Fruit fly (Drosophila melanogaster) whole organism, embryonic: ENCODE results near the gene Vps26.
A peak's percentile ranks its signal among the peaks of the same experiment; 100 is the strongest.

Experiments
- BEAF-32 ChIP-seq: fragments of 200-800 bp; sonication (Bioruptor generic); optimal IDR thresholded peaks from 3 replicates; lab custom pipeline; 2017; ENCODE audit warnings: missing biosample characterization, missing genetic modification characterization, mild to moderate bottlenecking, moderate library complexity, missing genetic modification reagents
- CG10543 ChIP-seq: fragments of 200-800 bp; sonication (Bioruptor generic); optimal IDR thresholded peaks from 3 replicates; lab custom pipeline; 2017; ENCODE audit warnings: missing biosample characterization, mild to moderate bottlenecking, missing genetic modification characterization, moderate library complexity
- CG10654 ChIP-seq: fragments of 200-800 bp; sonication (Bioruptor generic); optimal IDR thresholded peaks from 2 replicates; lab custom pipeline; 2016; ENCODE audit warnings: missing biosample characterization, missing genetic modification characterization
- CG12071 ChIP-seq: fragments of 200-800 bp; sonication (Bioruptor generic); optimal IDR thresholded peaks from 3 replicates; lab custom pipeline; 2018; ENCODE audit warnings: missing biosample characterization, mild to moderate bottlenecking, missing genetic modification characterization
- CG12236 ChIP-seq: fragments of 200-800 bp; sonication (Bioruptor generic); optimal IDR thresholded peaks from 2 replicates; lab custom pipeline; 2016; ENCODE audit warnings: missing biosample characterization, missing genetic modification characterization
- CG12769 ChIP-seq: fragments of 200-800 bp; sonication (Bioruptor generic); optimal IDR thresholded peaks from 2 replicates; lab custom pipeline; 2019; ENCODE audit warnings: missing biosample characterization, mild to moderate bottlenecking, missing genetic modification characterization, moderate library complexity
- CG15011 ChIP-seq: fragments of 200-800 bp; sonication (Bioruptor generic); optimal IDR thresholded peaks from 3 replicates; lab custom pipeline; 2018; ENCODE audit warnings: missing biosample characterization, mild to moderate bottlenecking, missing genetic modification characterization
- CG15696 ChIP-seq: fragments of 200-800 bp; sonication (Bioruptor generic); optimal IDR thresholded peaks from 2 replicates; lab custom pipeline; 2019; ENCODE audit warnings: missing biosample characterization, mild to moderate bottlenecking, missing genetic modification characterization, moderate library complexity
- CG16779 ChIP-seq: fragments of 200-800 bp; sonication (Bioruptor generic); IDR thresholded peaks from 2 replicates; pipeline ENCODE4 v1.3.6; 2022; ENCODE audit warnings: missing biosample characterization, missing genetic modification characterization
- CG2199 ChIP-seq: fragments of 200-800 bp; sonication (Bioruptor generic); IDR thresholded peaks from 3 replicates; pipeline ENCODE4 v1.3.6; 2022; ENCODE audit warnings: missing biosample characterization, missing genetic modification characterization
- CG32532 ChIP-seq: fragments of 200-800 bp; sonication (Bioruptor generic); IDR thresholded peaks from 2 replicates; pipeline ENCODE4 v1.3.6; 2022; ENCODE audit warnings: missing biosample characterization, missing genetic modification characterization
- CG3838 ChIP-seq: fragments of 200-800 bp; sonication (Bioruptor generic); optimal IDR thresholded peaks from 3 replicates; lab custom pipeline; 2016; ENCODE audit warnings: missing biosample characterization, missing genetic modification characterization
- CG4328 ChIP-seq: fragments of 200-800 bp; sonication (Bioruptor generic); optimal IDR thresholded peaks from 3 replicates; lab custom pipeline; 2017; ENCODE audit warnings: missing biosample characterization, missing genetic modification reagents, missing genetic modification characterization
- CG4617 ChIP-seq: fragments of 200-800 bp; sonication (Bioruptor generic); optimal IDR thresholded peaks from 3 replicates; lab custom pipeline; 2016; ENCODE audit warnings: missing biosample characterization, missing genetic modification characterization, borderline replicate concordance
- CG7556 ChIP-seq: fragments of 200-800 bp; sonication (Bioruptor generic); optimal IDR thresholded peaks from 2 replicates; lab custom pipeline; 2017; ENCODE audit warnings: missing biosample characterization, mild to moderate bottlenecking, missing genetic modification characterization
- CG7987 ChIP-seq: fragments of 200-800 bp; sonication (Bioruptor generic); optimal IDR thresholded peaks from 2 replicates; lab custom pipeline; 2018; ENCODE audit warnings: missing biosample characterization, mild to moderate bottlenecking, missing genetic modification characterization, moderate library complexity
- CG9609 ChIP-seq: fragments of 200-800 bp; sonication (Bioruptor generic); optimal IDR thresholded peaks from 3 replicates; lab custom pipeline; 2016; ENCODE audit warnings: missing biosample characterization, missing genetic modification characterization
- CTCF ChIP-seq: fragments of 200-800 bp; sonication (Bioruptor generic); optimal IDR thresholded peaks from 2 replicates; lab custom pipeline; 2017; ENCODE audit warnings: missing biosample characterization, mild to moderate bottlenecking, missing genetic modification characterization, moderate library complexity
- Dek ChIP-seq: fragments of 200-800 bp; sonication (Bioruptor generic); optimal IDR thresholded peaks from 3 replicates; lab custom pipeline; 2019; ENCODE audit warnings: missing biosample characterization, mild to moderate bottlenecking, missing genetic modification characterization, moderate library complexity
- Doc2 ChIP-seq: fragments of 200-800 bp; sonication (Bioruptor generic); IDR thresholded peaks from 2 replicates; pipeline ENCODE4 v1.3.6; 2022; ENCODE audit warnings: missing biosample characterization, missing genetic modification characterization
- Doc3 ChIP-seq: fragments of 200-800 bp; sonication (Bioruptor generic); IDR thresholded peaks from 3 replicates; pipeline ENCODE4 v1.3.6; 2022; ENCODE audit warnings: missing biosample characterization, missing genetic modification characterization; ENCODE audit not compliant: partially characterized antibody
- Drgx ChIP-seq: fragments of 200-800 bp; sonication (Bioruptor generic); IDR thresholded peaks from 2 replicates; pipeline ENCODE4 v1.3.6; 2022; ENCODE audit warnings: missing biosample characterization, missing genetic modification characterization
- E2f2 ChIP-seq: fragments of 200-800 bp; sonication (Bioruptor generic); IDR thresholded peaks from 2 replicates; pipeline ENCODE4 v1.3.6; 2022; ENCODE audit warnings: missing biosample characterization, missing genetic modification characterization
- HLHmδ ChIP-seq: fragments of 200-800 bp; sonication (Bioruptor generic); optimal IDR thresholded peaks from 2 replicates; lab custom pipeline; 2018; ENCODE audit warnings: missing biosample characterization, mild to moderate bottlenecking, missing genetic modification characterization, moderate library complexity
- HmgD ChIP-seq: fragments of 200-800 bp; sonication (Bioruptor generic); optimal IDR thresholded peaks from 3 replicates; lab custom pipeline; 2016; ENCODE audit warnings: missing biosample characterization, missing genetic modification characterization
- Hmr ChIP-seq: fragments of 200-800 bp; sonication (Bioruptor generic); optimal IDR thresholded peaks from 3 replicates; lab custom pipeline; 2017; ENCODE audit warnings: mild to moderate bottlenecking, missing biosample characterization, missing genetic modification reagents, missing genetic modification characterization
- Kr ChIP-seq: fragments of 200-800 bp; sonication (Bioruptor generic); optimal IDR thresholded peaks from 2 replicates; lab custom pipeline; 2017; ENCODE audit warnings: missing biosample characterization, mild to moderate bottlenecking, missing genetic modification characterization
- Nf-YA ChIP-seq: fragments of 200-800 bp; sonication (Bioruptor generic); IDR thresholded peaks from 2 replicates; pipeline ENCODE4 v1.3.6; 2022; ENCODE audit warnings: missing biosample characterization, missing genetic modification characterization
- Rx ChIP-seq: fragments of 200-800 bp; sonication (Bioruptor generic); IDR thresholded peaks from 2 replicates; pipeline ENCODE4 v1.3.6; 2022; ENCODE audit warnings: missing biosample characterization, missing genetic modification characterization
- Scr ChIP-seq: fragments of 200-800 bp; sonication (Bioruptor generic); IDR thresholded peaks from 2 replicates; pipeline ENCODE4 v1.3.6; 2022; ENCODE audit warnings: missing biosample characterization, missing genetic modification characterization; ENCODE audit not compliant: partially characterized antibody
- Six4 ChIP-seq: fragments of 200-800 bp; sonication (Bioruptor generic); optimal IDR thresholded peaks from 2 replicates; lab custom pipeline; 2016; ENCODE audit warnings: missing biosample characterization, missing genetic modification characterization
- Vsx1 ChIP-seq: fragments of 200-800 bp; sonication (Bioruptor generic); optimal IDR thresholded peaks from 2 replicates; lab custom pipeline; 2017; ENCODE audit warnings: missing biosample characterization, mild to moderate bottlenecking, missing genetic modification characterization, missing genetic modification reagents
- bbx ChIP-seq: fragments of 200-800 bp; sonication (Bioruptor generic); IDR thresholded peaks from 2 replicates; pipeline ENCODE4 v1.3.6; 2022; ENCODE audit warnings: missing biosample characterization, missing genetic modification characterization; ENCODE audit not compliant: partially characterized antibody
- chif ChIP-seq, 2 experiments: fragments of 200-800 bp; sonication (Bioruptor generic); optimal IDR thresholded peaks; 3 replicates each; lab custom pipeline; 2016; ENCODE audit warnings: missing biosample characterization in 2 of 2, missing genetic modification characterization in 2 of 2
- crol ChIP-seq: fragments of 200-800 bp; sonication (Bioruptor generic); IDR thresholded peaks from 2 replicates; pipeline ENCODE4 v1.3.6; 2022; ENCODE audit warnings: missing biosample characterization, missing genetic modification characterization
- dpn ChIP-seq, 2 experiments: fragments of 200-800 bp; sonication (Bioruptor generic); optimal IDR thresholded peaks; 3 replicates each; lab custom pipeline; 2016; ENCODE audit warnings: missing biosample characterization in 2 of 2, missing genetic modification characterization in 2 of 2
- fd64A ChIP-seq: fragments of 200-800 bp; sonication (Bioruptor generic); optimal IDR thresholded peaks from 3 replicates; lab custom pipeline; 2018; ENCODE audit warnings: missing biosample characterization, mild to moderate bottlenecking, missing genetic modification characterization
- gt ChIP-seq: fragments of 200-800 bp; sonication (Bioruptor generic); IDR thresholded peaks from 2 replicates; pipeline ENCODE4 v1.3.6; 2022; ENCODE audit warnings: missing biosample characterization, missing genetic modification characterization
- hth ChIP-seq: fragments of >200 bp; optimal IDR thresholded peaks from 2 replicates; lab custom pipeline; 2017; ENCODE audit warnings: inconsistent platforms
- kay ChIP-seq: fragments of 200-800 bp; sonication (Bioruptor generic); optimal IDR thresholded peaks from 2 replicates; lab custom pipeline; 2016; ENCODE audit warnings: missing biosample characterization, missing genetic modification characterization
- lilli ChIP-seq: fragments of 200-800 bp; sonication (Bioruptor generic); optimal IDR thresholded peaks from 3 replicates; lab custom pipeline; 2016; ENCODE audit warnings: missing biosample characterization, missing genetic modification characterization
- lov ChIP-seq, 2 experiments: fragments of 200-800 bp in 1 of 2; fragments of >200 bp in 1 of 2; sonication (Bioruptor generic) in 1 of 2; IDR thresholded peaks in 1 of 2; optimal IDR thresholded peaks in 1 of 2; 2 replicates in 1 of 2; 3 replicates in 1 of 2; pipeline versions ENCODE4 v1.3.6 to Lab custom; 2017 to 2022; ENCODE audit warnings: missing biosample characterization in 1 of 2, missing genetic modification characterization in 1 of 2
- luna ChIP-seq: fragments of 200-800 bp; sonication (Bioruptor generic); optimal IDR thresholded peaks from 2 replicates; lab custom pipeline; 2016; ENCODE audit warnings: missing biosample characterization, missing genetic modification characterization
- maf-S ChIP-seq: fragments of 200-800 bp; sonication (Bioruptor generic); optimal IDR thresholded peaks from 2 replicates; lab custom pipeline; 2016; ENCODE audit warnings: missing biosample characterization, missing genetic modification characterization
- pum ChIP-seq: fragments of 200-800 bp; sonication (Bioruptor generic); optimal IDR thresholded peaks from 2 replicates; lab custom pipeline; 2016; ENCODE audit warnings: missing biosample characterization, missing genetic modification characterization
- ranshi ChIP-seq: fragments of 200-800 bp; sonication (Bioruptor generic); IDR thresholded peaks from 2 replicates; pipeline ENCODE4 v1.3.6; 2022; ENCODE audit warnings: missing biosample characterization, missing genetic modification characterization
- scrt ChIP-seq: fragments of 200-800 bp; sonication (Bioruptor generic); optimal IDR thresholded peaks from 2 replicates; lab custom pipeline; 2018; ENCODE audit warnings: missing biosample characterization, mild to moderate bottlenecking, missing genetic modification characterization, moderate library complexity
- sens-2 ChIP-seq: fragments of 200-800 bp; sonication (Bioruptor generic); IDR thresholded peaks from 2 replicates; pipeline ENCODE4 v1.3.6; 2022; ENCODE audit warnings: missing biosample characterization, missing genetic modification characterization
- sisA ChIP-seq: fragments of 200-800 bp; sonication (Bioruptor generic); IDR thresholded peaks from 2 replicates; pipeline ENCODE4 v1.3.6; 2022; ENCODE audit warnings: missing biosample characterization, missing genetic modification characterization
- twi ChIP-seq: fragments of 200-800 bp; optimal IDR thresholded peaks from 2 replicates; lab custom pipeline; 2019; ENCODE audit warnings: missing biosample characterization, mild to moderate bottlenecking, missing genetic modification characterization, moderate library complexity
- yki ChIP-seq: fragments of >200 bp; optimal IDR thresholded peaks from 3 replicates; lab custom pipeline; 2018
- zen2 ChIP-seq: fragments of 200-800 bp; sonication (Bioruptor generic); IDR thresholded peaks from 3 replicates; pipeline ENCODE4 v1.3.6; 2022; ENCODE audit warnings: missing biosample characterization, missing genetic modification characterization; ENCODE audit not compliant: partially characterized antibody

Vps26 gene

dm6 chrX:1858867-1859266 is 14.8 kb upstream of the Vps26 start, which contains the start of gene Lamtor5 (continued):
- TF ChIP-seq maf-S = no peak
- no peak for TF ChIP-seq CG7987
- no peak for TF ChIP-seq zen2 (GFP tag; lab: Robert Waterston, UW)
- peak; percentile 60 for TF ChIP-seq lilli (GFP tag; lab: Kevin White, UChicago)
- TF ChIP-seq Scr (GFP tag; lab: Robert Waterston, UW) = 0 out of 2 replicates have a peak, but pooled peaks have one; percentile 21
- TF ChIP-seq pum (GFP tag; lab: Kevin White, UChicago) = peak; percentile 31
- peak; percentile 26 for TF ChIP-seq CG7556
- TF ChIP-seq yki (lab: Kevin White, UChicago) = no peak
- TF ChIP-seq CG4617 (GFP tag; lab: Kevin White, UChicago) = peak; percentile 21
- no peak for TF ChIP-seq scrt (GFP tag; lab: Kevin White, UChicago)
- TF ChIP-seq Nf-YA (GFP tag; lab: Robert Waterston, UW) = no peak
- no peak for TF ChIP-seq CG9609
- TF ChIP-seq CTCF (GFP tag; lab: Kevin White, UChicago) = no peak
- TF ChIP-seq sens-2 (GFP tag; lab: Robert Waterston, UW) = no peak
- TF ChIP-seq BEAF-32 (GFP tag; lab: Kevin White, UChicago) = peak; percentile 15
- TF ChIP-seq CG10654 (GFP tag; lab: Kevin White, UChicago) = no peak
- no peak for TF ChIP-seq lov (optimal IDR thresholded peaks at IDR 0.05; lab: Kevin White, UChicago)
- no peak for TF ChIP-seq lov (GFP tag; IDR thresholded peaks at IDR 0.05; lab: Robert Waterston, UW)
- peak; percentile 49 for TF ChIP-seq Hmr (GFP tag; lab: Kevin White, UChicago)
- peak in 1 of 2 experiments; percentile 37 for TF ChIP-seq chif (GFP tag; optimal IDR thresholded peaks at IDR 0.05; lab: Kevin White, UChicago)
- no peak for TF ChIP-seq luna (GFP tag; lab: Kevin White, UChicago)
- TF ChIP-seq bbx (GFP tag; lab: Robert Waterston, UW) = 0 out of 2 replicates have a peak, but pooled peaks have one; percentile 28
- TF ChIP-seq ranshi (GFP tag; lab: Robert Waterston, UW) = 0 out of 2 replicates have a peak, but pooled peaks have one; percentile 14
- no peak for TF ChIP-seq CG15011 (GFP tag; lab: Kevin White, UChicago)
- TF ChIP-seq sisA (GFP tag; lab: Robert Waterston, UW) = peak; percentile 22; the same call in 1 of the 2 replicates
- peak; percentile 19; the same call in 1 of the 2 replicates for TF ChIP-seq Drgx (GFP tag; lab: Robert Waterston, UW)
- TF ChIP-seq Six4 (GFP tag; lab: Kevin White, UChicago) = no peak
- no peak for TF ChIP-seq hth (lab: Kevin White, UChicago)
- no peak for TF ChIP-seq Rx
- TF ChIP-seq CG15696 (tag; lab: Kevin White, UChicago) = peak; percentile 15
- TF ChIP-seq CG12769 = no peak
- TF ChIP-seq twi (tag; lab: Kevin White, UChicago) = no peak
- peak; percentile 22 for TF ChIP-seq CG10543 (GFP tag; lab: Kevin White, UChicago)
- TF ChIP-seq Kr = no peak
- peak; percentile 38 to 44 for TF ChIP-seq dpn (GFP tag; optimal IDR thresholded peaks at IDR 0.05; lab: Kevin White, UChicago)
- TF ChIP-seq kay (GFP tag; lab: Kevin White, UChicago) = no peak
- TF ChIP-seq gt (GFP tag; lab: Robert Waterston, UW) = no peak
- no peak for TF ChIP-seq HLHmδ (GFP tag; lab: Kevin White, UChicago)
- TF ChIP-seq E2f2 (GFP tag; lab: Robert Waterston, UW) = peak; percentile 25; the same call in 1 of the 2 replicates
- TF ChIP-seq Dek (tag; lab: Kevin White, UChicago) = peak; percentile 34
- no peak for TF ChIP-seq fd64A (GFP tag; lab: Kevin White, UChicago)
- TF ChIP-seq Doc3 (GFP tag; lab: Robert Waterston, UW) = no peak
- TF ChIP-seq CG3838 (GFP tag; lab: Kevin White, UChicago) = no peak
- peak; percentile 72 for TF ChIP-seq CG32532 (GFP tag; lab: Robert Waterston, UW)
- TF ChIP-seq crol = no peak
- TF ChIP-seq Vsx1 (GFP tag; lab: Kevin White, UChicago) = no peak
- no peak for TF ChIP-seq HmgD (GFP tag; lab: Kevin White, UChicago)
- no peak for TF ChIP-seq CG12236 (GFP tag; lab: Kevin White, UChicago)
- TF ChIP-seq CG12071 (GFP tag; lab: Kevin White, UChicago) = no peak
- no peak for TF ChIP-seq Doc2 (GFP tag; lab: Robert Waterston, UW)
- no peak for TF ChIP-seq CG2199 (GFP tag; lab: Robert Waterston, UW)
- TF ChIP-seq CG16779 (GFP tag; lab: Robert Waterston, UW) = peak; percentile 28; the same call in 1 of the 2 replicates
- no peak for TF ChIP-seq CG4328 (GFP tag; lab: Kevin White, UChicago)
